Fruit fly (Drosophila melanogaster) whole organism, prepupa: Measurements from ENCODE around the gene CG14013.

ENCODE experiments used
- CG10631 ChIP-seq: fragments of 200-800 bp; sonication (Bioruptor generic); optimal IDR thresholded peaks from 2 replicates; lab custom pipeline; 2016; ENCODE audit warnings: missing biosample characterization, missing genetic modification characterization
- CG10669 ChIP-seq: fragments of 200-800 bp; sonication (Bioruptor generic); optimal IDR thresholded peaks from 3 replicates; lab custom pipeline; 2018; ENCODE audit warnings: missing biosample characterization, mild to moderate bottlenecking, missing genetic modification characterization, moderate library complexity
- CG11294 ChIP-seq: fragments of 200-800 bp; sonication (Bioruptor generic); IDR thresholded peaks from 2 replicates; pipeline ENCODE4 v1.3.6; 2022; ENCODE audit warnings: missing biosample characterization, missing genetic modification characterization
- CG15336 ChIP-seq: fragments of 200-800 bp; sonication (Bioruptor generic); IDR thresholded peaks from 2 replicates; pipeline ENCODE4 v1.3.6; 2022; ENCODE audit warnings: missing biosample characterization, missing genetic modification characterization
- CG1621 ChIP-seq: fragments of 200-800 bp; sonication (Bioruptor generic); optimal IDR thresholded peaks from 3 replicates; lab custom pipeline; 2018; ENCODE audit warnings: missing biosample characterization, mild to moderate bottlenecking, missing genetic modification characterization
- CG3032 ChIP-seq: fragments of 200-800 bp; optimal IDR thresholded peaks from 2 replicates; lab custom pipeline; 2019; ENCODE audit warnings: missing biosample characterization, mild to moderate bottlenecking, missing genetic modification characterization, moderate library complexity
- CG32006 ChIP-seq: fragments of 200-800 bp; sonication (Bioruptor generic); optimal IDR thresholded peaks from 3 replicates; lab custom pipeline; 2017; ENCODE audit warnings: missing biosample characterization, mild to moderate bottlenecking, missing genetic modification characterization
- CG34406 ChIP-seq: fragments of 200-800 bp; sonication (Bioruptor generic); optimal IDR thresholded peaks from 3 replicates; lab custom pipeline; 2016; ENCODE audit warnings: missing biosample characterization, missing genetic modification characterization
- CG3919 ChIP-seq: fragments of 200-800 bp; sonication (Bioruptor generic); optimal IDR thresholded peaks from 3 replicates; lab custom pipeline; 2016; ENCODE audit warnings: missing biosample characterization, missing genetic modification characterization
- CG4318 ChIP-seq: fragments of 200-800 bp; sonication (Bioruptor generic); optimal IDR thresholded peaks from 3 replicates; lab custom pipeline; 2017; ENCODE audit warnings: missing biosample characterization, mild to moderate bottlenecking, missing genetic modification characterization
- CG6163 ChIP-seq: fragments of 200-800 bp; sonication (Bioruptor generic); IDR thresholded peaks from 3 replicates; pipeline ENCODE4 v1.3.6; 2022; ENCODE audit warnings: missing biosample characterization, missing genetic modification characterization
- CG6808 ChIP-seq: fragments of 200-800 bp; sonication (Bioruptor generic); optimal IDR thresholded peaks from 3 replicates; lab custom pipeline; 2017; ENCODE audit warnings: missing biosample characterization, missing genetic modification characterization, mild to moderate bottlenecking, moderate library complexity, missing genetic modification reagents
- CG6854 ChIP-seq: fragments of 200-800 bp; sonication (Bioruptor generic); optimal IDR thresholded peaks from 2 replicates; lab custom pipeline; 2017; ENCODE audit warnings: missing biosample characterization, mild to moderate bottlenecking, missing genetic modification characterization
- CG8319 ChIP-seq: fragments of 200-800 bp; sonication (Bioruptor generic); optimal IDR thresholded peaks from 3 replicates; lab custom pipeline; 2016; ENCODE audit warnings: missing biosample characterization, missing genetic modification characterization
- CG8632 ChIP-seq: fragments of 200-800 bp; sonication (Bioruptor generic); optimal IDR thresholded peaks from 3 replicates; lab custom pipeline; 2016; ENCODE audit warnings: missing biosample characterization, missing genetic modification characterization
- Eip75B ChIP-seq: fragments of 200-800 bp; sonication (Bioruptor generic); optimal IDR thresholded peaks from 3 replicates; lab custom pipeline; 2016; ENCODE audit warnings: missing biosample characterization, missing genetic modification characterization
- Eip78C ChIP-seq: fragments of 200-800 bp; sonication (Bioruptor generic); peaks from one replicate; lab custom pipeline; 2016; ENCODE audit warnings: missing biosample characterization, missing genetic modification characterization
- Eip93F ChIP-seq: fragments of 200-800 bp; sonication (Bioruptor generic); optimal IDR thresholded peaks from 2 replicates; lab custom pipeline; 2016; ENCODE audit warnings: missing biosample characterization, mild to moderate bottlenecking, missing genetic modification characterization
- Ets96B ChIP-seq: fragments of 200-800 bp; optimal IDR thresholded peaks from 2 replicates; lab custom pipeline; 2019; ENCODE audit warnings: missing biosample characterization, mild to moderate bottlenecking, missing genetic modification characterization, moderate library complexity
- Gug ChIP-seq: fragments of 200-800 bp; sonication (Bioruptor generic); IDR thresholded peaks from 2 replicates; pipeline ENCODE4 v1.3.6; 2022; ENCODE audit warnings: missing biosample characterization, missing genetic modification characterization
- Hr39 ChIP-seq: fragments of 200-800 bp; sonication (Bioruptor generic); optimal IDR thresholded peaks from 2 replicates; lab custom pipeline; 2016; ENCODE audit warnings: missing biosample characterization, missing genetic modification characterization
- Hr4 ChIP-seq: fragments of 200-800 bp; sonication (Bioruptor generic); optimal IDR thresholded peaks from 3 replicates; lab custom pipeline; 2016; ENCODE audit warnings: missing biosample characterization, missing genetic modification characterization
- Lpt ChIP-seq: fragments of 200-800 bp; sonication (Bioruptor generic); optimal IDR thresholded peaks from 3 replicates; lab custom pipeline; 2016; ENCODE audit warnings: missing biosample characterization, missing genetic modification characterization
- Met ChIP-seq: fragments of 200-800 bp; sonication (Bioruptor generic); optimal IDR thresholded peaks from 3 replicates; lab custom pipeline; 2016; ENCODE audit warnings: missing biosample characterization, missing genetic modification characterization
- OdsH ChIP-seq: fragments of 200-800 bp; sonication (Bioruptor generic); optimal IDR thresholded peaks from 3 replicates; lab custom pipeline; 2016; ENCODE audit warnings: missing biosample characterization, missing genetic modification characterization
- Sox14 ChIP-seq: fragments of 200-800 bp; sonication (Bioruptor generic); optimal IDR thresholded peaks from 3 replicates; lab custom pipeline; 2016; ENCODE audit warnings: missing biosample characterization, missing genetic modification characterization
- achi ChIP-seq: fragments of 200-800 bp; sonication (Bioruptor generic); optimal IDR thresholded peaks from 3 replicates; lab custom pipeline; 2016; ENCODE audit warnings: missing biosample characterization, missing genetic modification characterization
- cyc ChIP-seq: fragments of 200-800 bp; sonication (Bioruptor generic); optimal IDR thresholded peaks from 3 replicates; lab custom pipeline; 2016; ENCODE audit warnings: missing biosample characterization, missing genetic modification characterization
- dac ChIP-seq: fragments of 200-800 bp; sonication (Bioruptor generic); optimal IDR thresholded peaks from 2 replicates; lab custom pipeline; 2017; ENCODE audit warnings: missing biosample characterization, mild to moderate bottlenecking, missing genetic modification characterization
- eg ChIP-seq: fragments of 200-800 bp; sonication (Bioruptor generic); IDR thresholded peaks from 3 replicates; pipeline ENCODE4 v1.3.6; 2022; ENCODE audit warnings: missing biosample characterization, missing genetic modification characterization
- esn ChIP-seq: fragments of 200-800 bp; sonication (Bioruptor generic); optimal IDR thresholded peaks from 2 replicates; lab custom pipeline; 2016; ENCODE audit warnings: missing biosample characterization, mild to moderate bottlenecking, missing genetic modification characterization, moderate library complexity
- fd59A ChIP-seq: fragments of 200-800 bp; sonication (Bioruptor generic); optimal IDR thresholded peaks from 2 replicates; lab custom pipeline; 2017; ENCODE audit warnings: missing biosample characterization, mild to moderate bottlenecking, missing genetic modification characterization, missing genetic modification reagents
- fd85E ChIP-seq: fragments of 200-800 bp; sonication (Bioruptor generic); optimal IDR thresholded peaks from 3 replicates; lab custom pipeline; 2016; ENCODE audit warnings: missing biosample characterization, missing genetic modification characterization
- fkh ChIP-seq: fragments of 200-800 bp; sonication (Bioruptor generic); optimal IDR thresholded peaks from 3 replicates; lab custom pipeline; 2017; ENCODE audit warnings: missing biosample characterization, mild to moderate bottlenecking, missing genetic modification characterization, moderate library complexity
- lz ChIP-seq: fragments of 200-800 bp; sonication (Bioruptor generic); optimal IDR thresholded peaks from 3 replicates; lab custom pipeline; 2016; ENCODE audit warnings: missing biosample characterization, missing genetic modification characterization
- net ChIP-seq: fragments of 200-800 bp; sonication (Bioruptor generic); optimal IDR thresholded peaks from 3 replicates; lab custom pipeline; 2016; ENCODE audit warnings: missing biosample characterization, missing genetic modification characterization
- spab ChIP-seq: fragments of 200-800 bp; sonication (Bioruptor generic); optimal IDR thresholded peaks from 2 replicates; lab custom pipeline; 2017; ENCODE audit warnings: missing biosample characterization, mild to moderate bottlenecking, missing genetic modification characterization, missing genetic modification reagents
- ss ChIP-seq, 2 experiments: fragments of 200-800 bp; sonication (Bioruptor generic); optimal IDR thresholded peaks; 2 replicates in 1 of 2; 3 replicates in 1 of 2; lab custom pipeline; 2017 to 2018; ENCODE audit warnings: mild to moderate bottlenecking in 2 of 2, missing biosample characterization in 2 of 2, missing genetic modification characterization in 2 of 2, moderate library complexity in 1 of 2
- vri ChIP-seq: fragments of 200-800 bp; sonication (Bioruptor generic); optimal IDR thresholded peaks from 3 replicates; lab custom pipeline; 2016; ENCODE audit warnings: missing biosample characterization, mild to moderate bottlenecking, missing genetic modification characterization

The CG14013 gene

DNA sequence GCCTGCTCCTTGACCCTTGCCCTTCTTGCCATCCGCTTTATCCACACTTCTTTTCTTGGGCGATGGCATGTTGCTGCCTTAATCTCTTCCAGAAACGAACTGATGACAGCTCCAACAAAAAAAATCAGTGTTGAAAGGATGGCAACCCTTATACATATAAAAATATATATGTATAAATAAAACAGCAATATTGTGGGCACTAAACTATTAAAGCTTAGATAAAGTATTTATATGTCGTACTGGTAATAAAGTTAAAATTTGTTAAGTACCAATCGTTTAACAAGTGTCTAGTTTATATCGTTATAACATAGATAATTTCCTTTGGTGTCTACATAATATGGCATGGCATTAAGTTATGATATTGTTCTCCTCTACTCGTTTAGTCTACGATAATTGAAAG, 17.0 kb downstream of the CG14013 start, which contains the start of gene tomb:
TSS of gene tomb (minus strand) at position 101 of the 400 bp plus-strand sequence.
- no peak for TF ChIP-seq Eip78C (GFP tag; lab: Kevin White, UChicago)

DNA sequence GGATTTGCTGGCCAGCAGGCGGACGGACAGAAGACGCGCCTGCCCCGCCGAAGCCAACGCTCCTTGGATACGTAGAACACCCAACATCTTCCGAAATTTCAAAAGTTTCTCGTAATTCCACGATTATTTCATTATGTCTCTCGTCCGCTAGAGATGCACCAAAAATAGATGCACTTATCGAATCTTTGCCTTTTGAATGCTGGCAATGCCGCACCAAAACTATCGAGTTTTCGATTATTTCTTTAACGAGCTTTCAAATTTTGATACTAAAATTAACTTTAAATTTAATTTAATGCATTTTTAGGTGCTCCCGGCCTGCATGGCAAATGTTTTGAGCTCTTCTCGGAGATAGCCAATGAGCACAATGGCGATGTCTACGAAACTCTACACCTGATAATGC, 21.6 kb downstream of the CG14013 start, which contains the start of gene Coq6:
TSS of gene Coq6 (minus strand) at position 163 of the 400 bp plus-strand sequence.
- TF ChIP-seq OdsH (GFP tag; lab: Kevin White, UChicago) (no peak), CG6163 (0 out of 3 replicates have a peak, but pooled peaks have one; percentile 26)

DNA sequence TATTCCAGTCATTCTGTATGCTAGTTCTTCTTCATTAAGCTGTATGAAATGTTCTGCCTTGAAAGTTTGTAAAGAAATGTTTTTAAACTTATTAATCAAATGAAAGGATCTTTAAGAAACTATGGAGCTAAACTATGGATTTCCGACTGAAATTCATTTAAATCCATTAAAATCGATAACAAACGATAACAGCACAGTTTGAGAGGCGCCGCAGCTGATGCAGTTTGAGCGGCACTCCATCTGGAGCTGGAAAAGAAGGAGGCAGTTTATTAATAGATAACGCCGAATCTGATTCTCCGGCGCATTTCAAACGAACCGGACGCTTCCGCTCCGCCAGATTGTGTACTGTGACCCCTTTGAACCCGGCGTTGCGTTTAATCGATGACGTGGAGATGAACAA, 25.8 kb downstream of the CG14013 start, which contains the start of gene CG31915:
TSS of gene CG31915 (plus strand) at position 263 of the 400 bp plus-strand sequence.
- no peak for TF ChIP-seq dac (GFP tag; lab: Kevin White, UChicago)
- peak; percentile 68 for TF ChIP-seq CG1621

DNA sequence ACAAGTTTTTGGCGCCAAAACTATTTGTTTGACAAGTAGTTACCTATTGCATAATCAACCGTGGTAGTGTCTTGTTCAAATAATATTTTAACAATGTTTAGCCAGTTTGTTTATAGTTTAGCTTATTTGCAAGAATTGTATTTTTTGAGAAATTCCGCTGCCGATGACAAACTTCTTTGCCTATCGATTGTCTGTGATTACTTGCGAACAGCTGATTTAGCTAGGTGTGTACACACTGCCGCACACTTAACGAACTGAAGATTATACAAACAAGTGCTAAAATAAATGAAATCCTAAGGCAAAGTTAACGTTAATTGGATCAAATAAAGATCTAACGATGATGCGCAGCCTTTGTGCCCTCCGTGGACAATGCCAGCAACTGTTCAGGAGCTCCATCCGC, 26.9 kb downstream of the CG14013 start, which contains the start of gene Cox11:
TSS of gene Cox11 (plus strand) at position 220 of the 400 bp plus-strand sequence.
- TF ChIP-seq CG3919 (GFP tag; lab: Kevin White, UChicago) (no peak), CG34406 (GFP tag; lab: Kevin White, UChicago) (no peak), dac (GFP tag; lab: Kevin White, UChicago) (no peak)

DNA sequence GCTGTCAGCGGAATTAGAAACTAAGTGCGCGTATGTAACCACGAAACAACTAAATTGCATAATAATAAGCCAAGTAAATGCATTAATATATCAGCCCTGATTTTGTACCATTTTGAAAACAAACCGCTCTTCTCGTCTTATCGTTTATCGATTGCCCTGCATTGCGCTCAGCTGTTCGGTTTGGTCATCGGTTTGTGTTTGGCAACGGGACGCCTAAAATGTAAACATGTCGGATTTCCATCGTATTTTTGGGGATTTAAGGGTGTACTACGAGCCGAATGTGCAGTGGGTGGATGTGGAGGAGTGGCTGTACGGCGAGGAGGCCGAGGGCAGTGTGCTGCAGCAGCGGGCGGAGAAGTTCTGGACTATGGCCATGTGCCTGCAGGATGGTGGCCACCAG, 27.9 kb downstream of the CG14013 start, which contains the start of gene Cap-D3:
TSS of gene Cap-D3 (plus strand) at position 183 of the 400 bp plus-strand sequence.
- TF ChIP-seq fkh = peak; percentile 86
- TF ChIP-seq eg (GFP tag; lab: Robert Waterston, UW) = no peak
- TF ChIP-seq, all 60 proteins: peak for 1

DNA sequence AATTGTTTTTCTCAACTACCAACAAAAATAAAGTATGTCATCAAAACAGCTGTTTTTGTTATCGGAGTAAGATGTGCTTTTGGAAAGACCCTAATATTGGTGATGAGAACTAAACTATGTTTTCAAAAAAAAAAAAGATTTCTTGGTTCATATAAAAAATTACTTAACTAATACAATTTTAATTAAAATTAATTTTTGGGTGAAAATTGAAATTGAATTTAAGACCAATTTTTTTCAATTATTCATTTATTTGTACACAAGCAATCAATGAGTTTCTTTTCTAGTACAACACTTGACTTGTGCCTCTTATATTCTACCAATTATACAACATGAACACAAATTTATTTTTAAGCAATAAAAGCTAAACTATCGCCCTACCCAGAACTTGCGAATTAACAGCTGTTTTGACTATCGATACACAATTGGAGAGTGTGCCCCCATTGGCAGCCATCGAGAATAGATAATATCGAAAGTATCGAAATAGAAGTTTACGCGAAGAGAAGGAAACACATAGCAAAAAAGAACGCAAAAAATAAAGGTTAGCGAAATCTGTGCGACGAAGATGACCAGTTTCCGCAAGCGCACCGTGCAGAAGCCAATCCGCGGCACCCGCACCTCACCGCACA, 29.7 kb downstream of the CG14013 start, which contains the start of the genes Vps52 and Elp4:
TSS of gene Vps52 (minus strand) at position 51 of the 626 bp plus-strand sequence.
TSS of gene Elp4 (plus strand) at position 292 of the 626 bp plus-strand sequence.
- TF ChIP-seq CG8319 = peak; percentile 24
- peak; percentile 55 for TF ChIP-seq Lpt (GFP tag; lab: Kevin White, UChicago)
- TF ChIP-seq Met (GFP tag; lab: Kevin White, UChicago) = no peak
- no peak for TF ChIP-seq CG6854 (GFP tag; lab: Kevin White, UChicago)
- no peak for TF ChIP-seq achi
- TF ChIP-seq CG3919 (GFP tag; lab: Kevin White, UChicago) = no peak
- peak; percentile 55 for TF ChIP-seq CG8632
- no peak for TF ChIP-seq Sox14
- TF ChIP-seq spab = no peak
- no peak for TF ChIP-seq vri (GFP tag; lab: Kevin White, UChicago)
- peak; percentile 28; the same call in 1 of the 2 replicates for TF ChIP-seq CG15336 (GFP tag; lab: Robert Waterston, UW)
- peak; percentile 14 for TF ChIP-seq CG1621
- no peak for TF ChIP-seq Eip93F (GFP tag; lab: Kevin White, UChicago)
- TF ChIP-seq CG6808 (GFP tag; lab: Kevin White, UChicago) = no peak
- no peak for TF ChIP-seq Hr4 (GFP tag; lab: Kevin White, UChicago)
- TF ChIP-seq CG6163 = peak; percentile 55; the same call in 2 of the 3 replicates
- TF ChIP-seq OdsH (GFP tag; lab: Kevin White, UChicago) = no peak
- TF ChIP-seq net (GFP tag; lab: Kevin White, UChicago) = no peak
- TF ChIP-seq Hr39 (GFP tag; lab: Kevin White, UChicago) = no peak
- no peak for TF ChIP-seq Eip75B
- no peak for TF ChIP-seq fd59A (GFP tag; lab: Kevin White, UChicago)
- peak; percentile 63 for TF ChIP-seq cyc (GFP tag; lab: Kevin White, UChicago)
- no peak for TF ChIP-seq fd85E (GFP tag; lab: Kevin White, UChicago)
- TF ChIP-seq CG10631 (GFP tag; lab: Kevin White, UChicago) = no peak
- peak; percentile 72 for TF ChIP-seq lz (GFP tag; lab: Kevin White, UChicago)
- no peak for TF ChIP-seq Eip78C (GFP tag; lab: Kevin White, UChicago)
- peak; percentile 62 for TF ChIP-seq Ets96B (tag; lab: Kevin White, UChicago)
- no peak for TF ChIP-seq CG32006 (GFP tag; lab: Kevin White, UChicago)
- peak; percentile 80 for TF ChIP-seq CG3032
- peak; percentile 29; the same call in 1 of the 2 replicates for TF ChIP-seq CG11294 (GFP tag; lab: Robert Waterston, UW)
- TF ChIP-seq CG10669 (GFP tag; lab: Kevin White, UChicago) = no peak
- TF ChIP-seq Gug (GFP tag; lab: Robert Waterston, UW) = peak; percentile 60
- peak; percentile 74 for TF ChIP-seq CG34406 (GFP tag; lab: Kevin White, UChicago)
- no peak; the same call in 2 of the 3 replicates for TF ChIP-seq eg (GFP tag; lab: Robert Waterston, UW)
- TF ChIP-seq CG4318 (GFP tag; lab: Kevin White, UChicago) = no peak
- no peak for TF ChIP-seq ss (GFP tag; optimal IDR thresholded peaks at IDR 0.05; lab: Kevin White, UChicago)
- TF ChIP-seq esn (GFP tag; lab: Kevin White, UChicago) = peak; percentile 77
